Fruit fly (Drosophila melanogaster): Measurements from ENCODE around the gene CG6908.

CG6908 gene

DNA sequence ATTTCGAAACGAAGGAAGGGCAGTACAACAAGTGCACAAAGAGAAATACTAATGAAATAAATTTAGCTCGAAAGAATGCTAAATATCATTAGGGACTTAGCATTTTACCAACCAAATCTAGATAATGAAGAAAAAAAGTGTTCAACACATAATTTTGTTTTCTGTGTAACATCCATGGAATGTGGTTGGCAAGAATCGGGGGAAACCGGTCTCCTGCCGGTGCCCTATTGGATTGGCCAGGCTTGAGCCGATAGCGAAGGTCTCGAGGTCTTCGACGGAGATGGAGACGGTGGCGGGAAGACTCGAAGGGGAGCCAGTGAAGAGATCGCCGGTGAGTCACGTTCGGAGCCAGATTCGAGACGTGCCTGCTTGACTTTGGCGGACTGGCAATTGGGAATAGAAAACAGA lies 32.1 kb downstream of the CG6908 start (continued):
- TF ChIP-seq oc (tag; optimal IDR thresholded peaks at IDR 0.05) (no peak), row (GFP tag; IDR thresholded peaks at IDR 0.05) (peak; percentile 69; the same call in 2 of the 3 replicates), Tbp (GFP tag; optimal IDR thresholded peaks at IDR 0.05) (no peak), ham (GFP tag; IDR thresholded peaks at IDR 0.05) (no peak), Xbp1 (GFP tag; optimal IDR thresholded peaks at IDR 0.05) (peak; percentile 15), Usf (GFP tag; optimal IDR thresholded peaks at IDR 0.05) (no peak), Awh (GFP tag; IDR thresholded peaks at IDR 0.05) (peak; percentile 24; the same call in 1 of the 2 replicates), Ravus (GFP tag; IDR thresholded peaks at IDR 0.05) (no peak), CG2678 (tag; optimal IDR thresholded peaks at IDR 0.05) (peak; percentile 52), ind (GFP tag; optimal IDR thresholded peaks at IDR 0.05) (peak; percentile 0), crc (GFP tag; optimal IDR thresholded peaks at IDR 0.05) (peak; percentile 18), CG14710 (tag; optimal IDR thresholded peaks at IDR 0.05) (peak; percentile 4), Dp (GFP tag; optimal IDR thresholded peaks at IDR 0.05) (no peak), CG10267 (tag; optimal IDR thresholded peaks at IDR 0.05) (peak; percentile 16), zfh2 (GFP tag; optimal IDR thresholded peaks at IDR 0.05) (peak; percentile 52), cas (GFP tag; IDR thresholded peaks at IDR 0.05) (no peak), Hand (GFP tag; optimal IDR thresholded peaks at IDR 0.05) (no peak), CG17829 (tag; optimal IDR thresholded peaks at IDR 0.05) (peak; percentile 27), trem (tag; optimal IDR thresholded peaks at IDR 0.05) (no peak), NfI (GFP tag; optimal IDR thresholded peaks at IDR 0.05) (peak; percentile 27), CG11247 (GFP tag; IDR thresholded peaks at IDR 0.05) (0 out of 2 replicates have a peak, but pooled peaks have one; percentile 41), Nf-YC (tag; optimal IDR thresholded peaks at IDR 0.05) (peak; percentile 26), CG30020 (tag; optimal IDR thresholded peaks at IDR 0.05) (no peak), ATbp (GFP tag; optimal IDR thresholded peaks at IDR 0.05) (peak; percentile 12), D19A (tag; optimal IDR thresholded peaks at IDR 0.05) (peak; percentile 10), CG10431 (GFP tag; optimal IDR thresholded peaks at IDR 0.05) (no peak), Side (GFP tag; optimal IDR thresholded peaks at IDR 0.05) (peak; percentile 22), CG8924 (tag; optimal IDR thresholded peaks at IDR 0.05) (peak; percentile 13), ERR (GFP tag; optimal IDR thresholded peaks at IDR 0.05) (no peak), BtbVII (GFP tag; optimal IDR thresholded peaks at IDR 0.05) (peak; percentile 21), CG8290 (GFP tag; optimal IDR thresholded peaks at IDR 0.05) (no peak), CG8290 (tag; optimal IDR thresholded peaks at IDR 0.05) (peak in 1 of 2 experiments; percentile 45), CG9932 (GFP tag; IDR thresholded peaks at IDR 0.05) (peak; percentile 82), Dip3 (GFP tag; optimal IDR thresholded peaks at IDR 0.05) (peak; percentile 30), TFAM (GFP tag; optimal IDR thresholded peaks at IDR 0.05) (no peak), CG16813 (GFP tag; IDR thresholded peaks at IDR 0.05; ENCODE audit: partially characterized antibody) (no peak), GATAe (GFP tag; conservative IDR thresholded peaks at IDR 0.05) (no peak), CG2712 (tag; optimal IDR thresholded peaks at IDR 0.05) (peak; percentile 73), dati (GFP tag; IDR thresholded peaks at IDR 0.05) (no peak), Ptx1 (GFP tag; IDR thresholded peaks at IDR 0.05) (0 out of 2 replicates have a peak, but pooled peaks have one; percentile 17), sob (GFP tag; IDR thresholded peaks at IDR 0.05) (peak; percentile 16; the same call in 1 of the 2 replicates), CG8388 (GFP tag; optimal IDR thresholded peaks at IDR 0.05) (no peak), mirr (GFP tag; optimal IDR thresholded peaks at IDR 0.05) (no peak), hkb (optimal IDR thresholded peaks at IDR 0.05) (no peak), hkb (GFP tag; IDR thresholded peaks at IDR 0.05) (peak; percentile 39; the same call in 1 of the 2 replicates), E2f1 (GFP tag; IDR thresholded peaks at IDR 0.05) (peak; percentile 33; the same call in 1 of the 2 replicates), CG13624 (GFP tag; optimal IDR thresholded peaks at IDR 0.05) (peak; percentile 34), tap (tag; optimal IDR thresholded peaks at IDR 0.05) (peak; percentile 44), grau (tag; optimal IDR thresholded peaks at IDR 0.05) (peak; percentile 47), CG2202 (tag; optimal IDR thresholded peaks at IDR 0.05) (no peak), nerfin-2 (GFP tag; IDR thresholded peaks at IDR 0.05; ENCODE audit: partially characterized antibody) (no peak), pb (GFP tag; optimal IDR thresholded peaks at IDR 0.05) (peak; percentile 21)
